Worm (Caenorhabditis elegans): ENCODE results near the gene pqn-8.

pqn-8 gene

ce11 chrIII:9963447-9963846, 34.3 kb downstream of the pqn-8 start:
- TF ChIP-seq drap-1 (GFP tag; optimal IDR thresholded peaks at IDR 0.05) (no peak), bed-3 (GFP tag; optimal IDR thresholded peaks at IDR 0.05) (no peak), elt-3 (tag; optimal IDR thresholded peaks at IDR 0.05) (no peak), unc-62 (GFP tag; optimal IDR thresholded peaks at IDR 0.05) (no peak), zip-8 (tag; optimal IDR thresholded peaks at IDR 0.05) (peak; percentile 97), unc-39 (tag; optimal IDR thresholded peaks at IDR 0.05) (no peak), cnd-1 (tag; optimal IDR thresholded peaks at IDR 0.05) (no peak)

DNA sequence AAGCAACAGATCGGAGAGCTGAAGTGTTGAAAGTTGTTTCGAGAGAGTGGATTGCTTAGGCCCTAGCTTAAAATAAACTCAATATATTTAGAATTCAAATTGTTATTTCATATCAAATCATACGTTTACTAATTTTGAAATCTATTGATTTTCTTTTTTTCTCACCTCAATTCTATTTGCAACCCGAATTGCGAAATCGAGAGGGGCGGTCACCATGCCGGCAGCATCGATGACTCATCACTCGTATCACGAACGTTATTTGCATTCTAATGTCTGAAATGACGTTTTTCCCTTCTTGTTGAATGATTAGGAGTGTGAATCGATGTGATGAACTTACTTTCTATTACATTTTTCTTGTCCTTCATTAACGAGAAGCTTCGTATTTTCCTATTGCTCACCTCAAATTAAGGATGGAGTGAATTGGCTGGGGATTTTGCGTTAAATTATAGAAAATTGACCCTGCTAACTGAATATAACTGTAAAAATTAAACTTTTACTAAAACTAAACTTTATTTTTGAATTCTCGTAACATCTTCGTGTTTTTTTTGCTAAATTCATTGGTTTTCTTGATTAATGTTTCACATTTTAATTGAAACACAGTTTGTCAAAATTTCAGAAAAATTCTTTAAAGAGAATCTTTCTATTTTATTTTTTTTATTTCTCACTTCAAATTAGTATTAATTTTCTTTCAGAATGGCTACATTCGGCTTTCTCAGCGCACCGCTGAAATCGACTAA, 41.0 kb downstream of the pqn-8 start, which contains the start of gene alx-1:
TSS of gene alx-1 (plus strand) at position 687 of the 737 bp plus-strand sequence.
- TF ChIP-seq ztf-11 (tag; optimal IDR thresholded peaks at IDR 0.05) (no peak), ces-1 (GFP tag; optimal IDR thresholded peaks at IDR 0.05) (no peak)

DNA sequence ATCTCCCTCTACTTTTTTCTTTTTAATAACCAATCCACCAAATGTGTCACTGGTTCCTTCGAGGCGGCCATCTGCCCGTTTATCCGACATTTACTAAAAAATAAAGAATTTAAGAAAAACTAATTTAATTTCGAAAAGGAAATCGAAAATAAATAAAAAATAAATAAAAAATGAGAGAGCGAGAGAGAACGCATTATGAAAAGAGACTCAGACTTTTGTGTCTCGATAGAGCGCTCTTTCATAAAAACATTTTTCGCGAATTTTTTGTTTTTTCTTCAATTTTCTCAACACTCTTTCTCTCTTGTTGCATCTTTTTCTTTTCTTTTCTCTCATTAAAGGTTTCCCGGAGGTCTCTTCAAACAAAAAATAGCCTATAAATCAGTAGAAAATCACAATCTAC, 41.7 kb downstream of the pqn-8 start, which contains the start of gene mog-1:
TSS of gene mog-1 (minus strand) at position 93 of the 400 bp plus-strand sequence.
- TF ChIP-seq lsy-2 (tag; optimal IDR thresholded peaks at IDR 0.05), result peak; percentile 36
- no peak for TF ChIP-seq elt-3 (tag; optimal IDR thresholded peaks at IDR 0.05)
- TF ChIP-seq ces-1 (GFP tag; optimal IDR thresholded peaks at IDR 0.05), result peak; percentile 50
- no peak for TF ChIP-seq hlh-1 (tag; optimal IDR thresholded peaks at IDR 0.05)
- no peak for TF ChIP-seq unc-39 (tag; optimal IDR thresholded peaks at IDR 0.05)
- no peak for TF ChIP-seq ceh-39 (tag; optimal IDR thresholded peaks at IDR 0.05)
- no peak for TF ChIP-seq nhr-12 (tag; optimal IDR thresholded peaks at IDR 0.05)
- no peak for TF ChIP-seq ham-2 (GFP tag; optimal IDR thresholded peaks at IDR 0.05)

ce11 chrIII:9951864-9952263, 45.9 kb downstream of the pqn-8 start, which contains the start of gene K03H1.11:
TSS of gene K03H1.11 (minus strand) at chrIII:9951964.
- TF ChIP-seq hlh-1 (tag; optimal IDR thresholded peaks at IDR 0.05) (no peak), bed-3 (GFP tag; optimal IDR thresholded peaks at IDR 0.05) (no peak), unc-39 (tag; optimal IDR thresholded peaks at IDR 0.05) (no peak), ceh-39 (tag; optimal IDR thresholded peaks at IDR 0.05) (no peak), blmp-1 (tag; optimal IDR thresholded peaks at IDR 0.05) (no peak), tbx-8 (GFP tag; optimal IDR thresholded peaks at IDR 0.05) (no peak), unc-62 (GFP tag; optimal IDR thresholded peaks at IDR 0.05) (no peak), lin-32 (GFP tag; optimal IDR thresholded peaks at IDR 0.05) (no peak), zip-8 (tag; optimal IDR thresholded peaks at IDR 0.05) (no peak), nhr-237 (tag; optimal IDR thresholded peaks at IDR 0.05) (no peak), mab-5 (tag; optimal IDR thresholded peaks at IDR 0.05) (no peak), elt-1 (tag; optimal IDR thresholded peaks at IDR 0.05; ENCODE audit: borderline replicate concordance, insufficient read depth) (no peak), cnd-1 (tag; optimal IDR thresholded peaks at IDR 0.05) (no peak), mep-1 (tag; optimal IDR thresholded peaks at IDR 0.05) (no peak), nhr-76 (tag; optimal IDR thresholded peaks at IDR 0.05) (no peak), M03D4.4 (tag; optimal IDR thresholded peaks at IDR 0.05) (no peak), ham-2 (GFP tag; optimal IDR thresholded peaks at IDR 0.05) (no peak), pha-4 (tag; optimal IDR thresholded peaks at IDR 0.05) (no peak), ceh-83 (GFP tag; optimal IDR thresholded peaks at IDR 0.05) (no peak), ztf-11 (tag; optimal IDR thresholded peaks at IDR 0.05) (no peak)

ce11 chrIII:9950244-9950643, 47.5 kb downstream of the pqn-8 start, which contains the start of gene K03H1.13:
TSS of gene K03H1.13 (minus strand) at chrIII:9950344.
- TF ChIP-seq ceh-39 (tag; optimal IDR thresholded peaks at IDR 0.05) (peak; percentile 21), unc-39 (tag; optimal IDR thresholded peaks at IDR 0.05) (no peak)

DNA sequence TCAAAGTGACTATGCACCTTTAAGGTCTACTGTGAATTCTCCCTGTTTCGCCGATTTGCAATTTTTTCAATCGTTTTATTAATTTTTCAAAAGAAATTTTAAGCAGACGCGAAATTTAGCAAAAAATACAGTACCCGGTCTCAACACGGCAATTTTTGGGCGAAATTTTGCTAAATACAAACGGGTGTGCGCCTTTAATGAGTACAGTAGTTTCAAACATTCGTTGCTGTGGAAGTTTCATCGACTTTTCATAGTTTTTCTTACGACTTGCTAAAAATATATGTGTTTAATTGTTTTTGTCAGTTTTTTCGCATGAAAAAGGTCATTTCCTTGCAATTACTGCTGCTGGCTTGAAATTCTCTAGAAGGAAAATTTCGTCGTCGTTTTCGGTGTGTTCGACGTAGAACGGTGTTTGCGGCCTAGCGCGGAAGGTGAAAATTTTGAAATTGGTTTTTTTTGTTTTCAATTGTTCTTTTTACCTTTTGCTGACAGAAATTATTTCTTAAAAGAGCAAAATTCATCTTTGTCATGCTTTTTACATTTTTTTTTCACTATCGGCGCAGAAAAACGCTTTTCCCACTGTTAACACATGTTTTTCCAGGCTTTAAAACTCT, 50.9 kb downstream of the pqn-8 start, which contains the start of gene K03H1.7:
TSS of gene K03H1.7 (plus strand) at position 600 of the 614 bp plus-strand sequence.
- TF ChIP-seq mab-5 (tag; optimal IDR thresholded peaks at IDR 0.05) (no peak), elt-1 (tag; optimal IDR thresholded peaks at IDR 0.05; ENCODE audit: borderline replicate concordance, insufficient read depth) (no peak), pha-4 (tag; optimal IDR thresholded peaks at IDR 0.05) (no peak)

Data from whole organism, mixed stage, embryonic.